Fruit fly (Drosophila melanogaster) whole organism, embryonic: Measurements from ENCODE around the gene Tsp68C.

Experiments used
- Asciz ChIP-seq: fragments of 200-800 bp; sonication (Bioruptor generic); optimal IDR thresholded peaks from 2 replicates; lab custom pipeline; 2017; ENCODE audit warnings: missing biosample characterization, mild to moderate bottlenecking, missing genetic modification characterization, missing genetic modification reagents
- Awh ChIP-seq: fragments of 200-800 bp; sonication (Bioruptor generic); IDR thresholded peaks from 2 replicates; pipeline ENCODE4, ENCODE4 v1.3.6; 2022; ENCODE audit warnings: missing biosample characterization, missing genetic modification characterization
- CG1024 ChIP-seq: fragments of 200-800 bp; sonication (Bioruptor generic); IDR thresholded peaks from 2 replicates; pipeline ENCODE4 v1.3.6; 2022; ENCODE audit warnings: missing biosample characterization, missing genetic modification characterization
- CG10462 ChIP-seq: fragments of 200-800 bp; sonication (Bioruptor generic); optimal IDR thresholded peaks from 2 replicates; lab custom pipeline; 2016; ENCODE audit warnings: missing biosample characterization, missing genetic modification characterization
- CG12744 ChIP-seq: fragments of 200-800 bp; sonication (Bioruptor generic); optimal IDR thresholded peaks from 2 replicates; lab custom pipeline; 2016; ENCODE audit warnings: missing biosample characterization, missing genetic modification characterization
- CG12942 ChIP-seq: fragments of 200-800 bp; sonication (Bioruptor generic); optimal IDR thresholded peaks from 3 replicates; lab custom pipeline; 2016; ENCODE audit warnings: missing biosample characterization, missing genetic modification characterization
- CG14667 ChIP-seq: fragments of 200-800 bp; sonication (Bioruptor generic); IDR thresholded peaks from 2 replicates; pipeline ENCODE4 v1.3.6; 2022; ENCODE audit warnings: missing biosample characterization, missing genetic modification characterization
- CG1529 ChIP-seq: fragments of 200-800 bp; sonication (Bioruptor generic); optimal IDR thresholded peaks from 3 replicates; lab custom pipeline; 2018; ENCODE audit warnings: missing biosample characterization, missing genetic modification characterization
- CG17385 ChIP-seq: fragments of 200-800 bp; sonication (Bioruptor generic); optimal IDR thresholded peaks from 3 replicates; lab custom pipeline; 2018; ENCODE audit warnings: missing biosample characterization, mild to moderate bottlenecking, missing genetic modification characterization
- CG30020 ChIP-seq: fragments of 200-800 bp; optimal IDR thresholded peaks from 2 replicates; lab custom pipeline; 2019; ENCODE audit warnings: missing biosample characterization, mild to moderate bottlenecking, missing genetic modification characterization, moderate library complexity
- CG34224 ChIP-seq: fragments of 200-800 bp; sonication (Bioruptor generic); IDR thresholded peaks from 3 replicates; pipeline ENCODE4 v1.3.6; 2022; ENCODE audit warnings: missing biosample characterization, missing genetic modification characterization; ENCODE audit not compliant: partially characterized antibody
- CG3726 ChIP-seq: fragments of 200-800 bp; sonication (Bioruptor generic); IDR thresholded peaks from 3 replicates; pipeline ENCODE4, ENCODE4 v1.3.6; 2022; ENCODE audit warnings: missing biosample characterization, missing genetic modification characterization
- CG6254 ChIP-seq: fragments of 200-800 bp; sonication (Bioruptor generic); optimal IDR thresholded peaks from 3 replicates; lab custom pipeline; 2017; ENCODE audit warnings: mild to moderate bottlenecking, missing biosample characterization, missing genetic modification reagents, missing genetic modification characterization
- CG6272 ChIP-seq: fragments of 200-800 bp; sonication (Bioruptor generic); IDR thresholded peaks from 2 replicates; pipeline ENCODE4 v1.3.6; 2022; ENCODE audit warnings: missing biosample characterization, missing genetic modification characterization
- CG6791 ChIP-seq: fragments of 200-800 bp; sonication (Bioruptor generic); IDR thresholded peaks from 3 replicates; pipeline ENCODE4 v1.3.6; 2022; ENCODE audit warnings: missing biosample characterization, missing genetic modification characterization; ENCODE audit not compliant: partially characterized antibody
- CG6854 ChIP-seq: fragments of 200-800 bp; sonication (Bioruptor generic); optimal IDR thresholded peaks from 3 replicates; lab custom pipeline; 2017; ENCODE audit warnings: missing biosample characterization, mild to moderate bottlenecking, missing genetic modification characterization
- CG7271 ChIP-seq: fragments of 200-800 bp; sonication (Bioruptor generic); optimal IDR thresholded peaks from 2 replicates; lab custom pipeline; 2018; ENCODE audit warnings: missing biosample characterization, mild to moderate bottlenecking, missing genetic modification characterization, moderate library complexity
- CG7745 ChIP-seq: fragments of 200-800 bp; sonication (Bioruptor generic); optimal IDR thresholded peaks from 2 replicates; lab custom pipeline; 2018; ENCODE audit warnings: missing biosample characterization, mild to moderate bottlenecking, missing genetic modification characterization, moderate library complexity
- CG7987 ChIP-seq: fragments of 200-800 bp; sonication (Bioruptor generic); optimal IDR thresholded peaks from 2 replicates; lab custom pipeline; 2018; ENCODE audit warnings: missing biosample characterization, mild to moderate bottlenecking, missing genetic modification characterization, moderate library complexity
- CG8089 ChIP-seq: fragments of 200-800 bp; sonication (Bioruptor generic); optimal IDR thresholded peaks from 3 replicates; lab custom pipeline; 2016; ENCODE audit warnings: missing biosample characterization, missing genetic modification characterization
- CG9876 ChIP-seq: fragments of 200-800 bp; sonication (Bioruptor generic); optimal IDR thresholded peaks from 2 replicates; lab custom pipeline; 2016; ENCODE audit warnings: missing biosample characterization, missing genetic modification characterization
- CG9932 ChIP-seq: fragments of 200-800 bp; sonication (Bioruptor generic); IDR thresholded peaks from 2 replicates; pipeline ENCODE4 v1.3.6; 2022; ENCODE audit warnings: missing biosample characterization, missing genetic modification characterization
- Dek ChIP-seq: fragments of 200-800 bp; sonication (Bioruptor generic); optimal IDR thresholded peaks from 3 replicates; lab custom pipeline; 2019; ENCODE audit warnings: missing biosample characterization, mild to moderate bottlenecking, missing genetic modification characterization, moderate library complexity
- HLHmδ ChIP-seq: fragments of 200-800 bp; sonication (Bioruptor generic); optimal IDR thresholded peaks from 2 replicates; lab custom pipeline; 2018; ENCODE audit warnings: missing biosample characterization, mild to moderate bottlenecking, missing genetic modification characterization, moderate library complexity
- Jarid2 ChIP-seq: fragments of 200-800 bp; sonication (Bioruptor generic); optimal IDR thresholded peaks from 3 replicates; lab custom pipeline; 2017; ENCODE audit warnings: mild to moderate bottlenecking, missing biosample characterization, missing genetic modification reagents, missing genetic modification characterization
- Kr ChIP-seq: fragments of 200-800 bp; sonication (Bioruptor generic); optimal IDR thresholded peaks from 2 replicates; lab custom pipeline; 2017; ENCODE audit warnings: missing biosample characterization, mild to moderate bottlenecking, missing genetic modification characterization
- Max ChIP-seq: fragments of 200-800 bp; sonication (Bioruptor generic); optimal IDR thresholded peaks from 2 replicates; lab custom pipeline; 2016; ENCODE audit warnings: missing biosample characterization, mild to moderate bottlenecking, missing genetic modification characterization
- NC2α ChIP-seq: fragments of 200-800 bp; sonication (Bioruptor generic); optimal IDR thresholded peaks from 2 replicates; lab custom pipeline; 2016; ENCODE audit warnings: missing biosample characterization, missing genetic modification characterization
- NFAT ChIP-seq: fragments of 200-800 bp; sonication (Bioruptor generic); IDR thresholded peaks from 2 replicates; pipeline ENCODE4 v1.3.6; 2022; ENCODE audit warnings: missing biosample characterization, missing genetic modification characterization
- Optix ChIP-seq: fragments of 200-800 bp; sonication (Bioruptor generic); IDR thresholded peaks from 3 replicates; pipeline ENCODE4 v1.3.6; 2022; ENCODE audit warnings: missing biosample characterization, missing genetic modification characterization
- Rfx ChIP-seq: fragments of 200-800 bp; sonication (Bioruptor generic); IDR thresholded peaks from 2 replicates; pipeline ENCODE4 v1.3.6; 2022; ENCODE audit warnings: missing biosample characterization, missing genetic modification characterization
- Ssrp ChIP-seq: fragments of 200-800 bp; sonication (Bioruptor generic); optimal IDR thresholded peaks from 2 replicates; lab custom pipeline; 2018; ENCODE audit warnings: missing biosample characterization, mild to moderate bottlenecking, missing genetic modification characterization, moderate library complexity
- ato ChIP-seq: fragments of 200-800 bp; sonication (Bioruptor generic); IDR thresholded peaks from 2 replicates; pipeline ENCODE4 v1.3.6; 2022; ENCODE audit warnings: missing biosample characterization, missing genetic modification characterization; ENCODE audit not compliant: partially characterized antibody
- bbx ChIP-seq: fragments of 200-800 bp; sonication (Bioruptor generic); IDR thresholded peaks from 2 replicates; pipeline ENCODE4 v1.3.6; 2022; ENCODE audit warnings: missing biosample characterization, missing genetic modification characterization; ENCODE audit not compliant: partially characterized antibody
- bigmax ChIP-seq: fragments of 200-800 bp; sonication (Bioruptor generic); optimal IDR thresholded peaks from 2 replicates; lab custom pipeline; 2018; ENCODE audit warnings: missing biosample characterization, mild to moderate bottlenecking, missing genetic modification characterization
- crc ChIP-seq: fragments of 200-800 bp; sonication (Bioruptor generic); optimal IDR thresholded peaks from 2 replicates; lab custom pipeline; 2016; ENCODE audit warnings: missing biosample characterization, missing genetic modification characterization
- croc ChIP-seq: fragments of 200-800 bp; sonication (Bioruptor generic); conservative IDR thresholded peaks from 3 replicates; pipeline ENCODE4 v1.3.6; 2022; ENCODE audit warnings: missing biosample characterization, missing genetic modification characterization
- dysf ChIP-seq: fragments of 200-800 bp; sonication (Bioruptor generic); IDR thresholded peaks from 3 replicates; pipeline ENCODE4 v1.3.6; 2022; ENCODE audit warnings: missing biosample characterization, missing genetic modification characterization
- h ChIP-seq: fragments of >200 bp; optimal IDR thresholded peaks from 2 replicates; lab custom pipeline; 2017
- hb ChIP-seq: fragments of 200-800 bp; sonication (Bioruptor generic); IDR thresholded peaks from 3 replicates; pipeline ENCODE4 v1.3.6; 2022; ENCODE audit warnings: missing biosample characterization, missing genetic modification characterization; ENCODE audit not compliant: partially characterized antibody
- hkb ChIP-seq, 2 experiments: fragments of 200-800 bp in 1 of 2; fragments of >200 bp in 1 of 2; sonication (Bioruptor generic) in 1 of 2; IDR thresholded peaks in 1 of 2; optimal IDR thresholded peaks in 1 of 2; 2 replicates each; pipeline versions ENCODE4 v1.3.6 to Lab custom; 2017 to 2022; ENCODE audit warnings: missing biosample characterization in 1 of 2, missing genetic modification characterization in 1 of 2
- lmd ChIP-seq: fragments of 200-800 bp; sonication (Bioruptor generic); IDR thresholded peaks from 2 replicates; pipeline ENCODE4 v1.3.6; 2022; ENCODE audit warnings: missing biosample characterization, missing genetic modification characterization
- nerfin-1 ChIP-seq: fragments of 200-800 bp; sonication (Bioruptor generic); optimal IDR thresholded peaks from 3 replicates; lab custom pipeline; 2019; ENCODE audit warnings: missing biosample characterization, mild to moderate bottlenecking, missing genetic modification characterization, moderate library complexity
- nom ChIP-seq: fragments of 200-800 bp; sonication (Bioruptor generic); optimal IDR thresholded peaks from 2 replicates; lab custom pipeline; 2017; ENCODE audit warnings: missing biosample characterization, missing genetic modification characterization, mild to moderate bottlenecking, moderate library complexity, missing genetic modification reagents
- rib ChIP-seq: fragments of 200-800 bp; sonication (Bioruptor generic); IDR thresholded peaks from 2 replicates; pipeline ENCODE4 v1.3.6; 2022; ENCODE audit warnings: missing biosample characterization, missing genetic modification characterization
- sob ChIP-seq: fragments of 200-800 bp; sonication (Bioruptor generic); IDR thresholded peaks from 2 replicates; pipeline ENCODE4 v1.3.6; 2022; ENCODE audit warnings: missing biosample characterization, missing genetic modification characterization
- stwl ChIP-seq: fragments of 200-800 bp; sonication (Bioruptor generic); optimal IDR thresholded peaks from 3 replicates; lab custom pipeline; 2018; ENCODE audit warnings: missing biosample characterization, mild to moderate bottlenecking, missing genetic modification characterization, moderate library complexity
- toy ChIP-seq: fragments of 200-800 bp; sonication (Bioruptor generic); IDR thresholded peaks from 2 replicates; pipeline ENCODE4 v1.3.6; 2022; ENCODE audit warnings: missing biosample characterization, missing genetic modification characterization
- z ChIP-seq: fragments of 200-800 bp; sonication (Bioruptor generic); IDR thresholded peaks from 3 replicates; pipeline ENCODE4 v1.3.6; 2022; ENCODE audit warnings: missing biosample characterization, missing genetic modification characterization
- zen2 ChIP-seq: fragments of 200-800 bp; sonication (Bioruptor generic); IDR thresholded peaks from 3 replicates; pipeline ENCODE4 v1.3.6; 2022; ENCODE audit warnings: missing biosample characterization, missing genetic modification characterization; ENCODE audit not compliant: partially characterized antibody

Tsp68C gene

DNA sequence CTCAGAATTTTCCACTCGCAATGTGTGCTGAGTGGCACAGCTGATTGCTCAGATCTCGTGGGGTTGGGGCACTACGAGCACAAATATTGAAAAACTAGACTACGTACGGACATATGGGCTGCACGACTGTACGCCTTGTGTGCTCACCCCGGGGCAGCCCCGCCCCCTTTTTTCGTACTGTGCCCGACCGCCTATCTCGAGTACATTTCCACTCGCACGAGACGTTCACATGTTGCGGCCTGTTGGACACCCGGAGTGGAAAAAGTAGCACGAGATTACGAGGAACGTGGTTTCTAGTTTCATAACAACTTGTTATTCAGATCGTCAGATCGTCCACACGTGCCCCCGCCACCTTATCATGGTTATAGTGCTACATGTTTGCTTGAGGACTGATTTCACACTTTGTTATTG lies 19.9 kb downstream of the Tsp68C start (continued):
- TF ChIP-seq HLHmδ (peak; percentile 29), NFAT (GFP tag; lab: Robert Waterston, UW) (peak; percentile 71), CG14667 (GFP tag; lab: Robert Waterston, UW) (no peak), CG3726 (GFP tag; lab: Robert Waterston, UW) (no peak), lmd (GFP tag; lab: Robert Waterston, UW) (no peak), CG12942 (no peak), ato (GFP tag; lab: Robert Waterston, UW) (no peak), CG12744 (no peak), nom (GFP tag; lab: Kevin White, UChicago) (no peak), bbx (GFP tag; lab: Robert Waterston, UW) (0 out of 2 replicates have a peak, but pooled peaks have one; percentile 28), CG1024 (GFP tag; lab: Robert Waterston, UW) (no peak), croc (GFP tag; lab: Robert Waterston, UW) (no peak), sob (GFP tag; lab: Robert Waterston, UW) (no peak), crc (no peak), Awh (GFP tag; lab: Robert Waterston, UW) (no peak), Rfx (GFP tag; lab: Robert Waterston, UW) (0 out of 2 replicates have a peak, but pooled peaks have one; percentile 12), toy (GFP tag; lab: Robert Waterston, UW) (no peak), CG6272 (GFP tag; lab: Robert Waterston, UW) (no peak), rib (GFP tag; lab: Robert Waterston, UW) (peak; percentile 47; the same call in 1 of the 2 replicates), CG10462 (GFP tag; lab: Kevin White, UChicago) (no peak), NC2α (GFP tag; lab: Kevin White, UChicago) (no peak), stwl (no peak), Ssrp (tag; lab: Kevin White, UChicago) (no peak), CG6854 (GFP tag; lab: Kevin White, UChicago) (no peak), Jarid2 (no peak), hb (GFP tag; lab: Robert Waterston, UW) (no peak), CG8089 (GFP tag; lab: Kevin White, UChicago) (no peak), CG17385 (GFP tag; lab: Kevin White, UChicago) (no peak), dysf (GFP tag; lab: Robert Waterston, UW) (0 out of 3 replicates have a peak, but pooled peaks have one; percentile 26), CG30020 (no peak), CG9876 (GFP tag; lab: Kevin White, UChicago) (no peak), Dek (no peak), CG6254 (GFP tag; lab: Kevin White, UChicago) (peak; percentile 20), Asciz (GFP tag; lab: Kevin White, UChicago) (no peak), CG1529 (GFP tag; lab: Kevin White, UChicago) (no peak), CG7271 (tag; lab: Kevin White, UChicago) (no peak), CG7745 (tag; lab: Kevin White, UChicago) (no peak), CG7987 (GFP tag; lab: Kevin White, UChicago) (peak; percentile 93), z (GFP tag; lab: Robert Waterston, UW) (peak; percentile 95), hkb (optimal IDR thresholded peaks at IDR 0.05; lab: Kevin White, UChicago) (no peak), hkb (GFP tag; IDR thresholded peaks at IDR 0.05; lab: Robert Waterston, UW) (no peak), h (lab: Kevin White, UChicago) (no peak), Kr (GFP tag; lab: Kevin White, UChicago) (peak; percentile 15), bigmax (GFP tag; lab: Kevin White, UChicago) (no peak), CG6791 (peak; percentile 57; the same call in 2 of the 3 replicates), CG9932 (GFP tag; lab: Robert Waterston, UW) (no peak), nerfin-1 (tag; lab: Kevin White, UChicago) (no peak), Max (GFP tag; lab: Kevin White, UChicago) (no peak), zen2 (GFP tag; lab: Robert Waterston, UW) (0 out of 3 replicates have a peak, but pooled peaks have one; percentile 38), Optix (GFP tag; lab: Robert Waterston, UW) (no peak), CG34224 (GFP tag; lab: Robert Waterston, UW) (0 out of 3 replicates have a peak, but pooled peaks have one; percentile 17)
